Worm (Caenorhabditis elegans): ENCODE results near the gene parg-1.

ce11 chrIV:8697436-8697835 lies 48.6 kb upstream of the parg-1 start, which contains the start of gene ttll-11:
- TF ChIP-seq zag-1 (tag; optimal IDR thresholded peaks at IDR 0.05) (no peak), nhr-12 (tag; optimal IDR thresholded peaks at IDR 0.05) (no peak), skn-1 (tag; optimal IDR thresholded peaks at IDR 0.05) (no peak), ama-1 (optimal IDR thresholded peaks at IDR 0.05) (no peak), unc-62 (GFP tag; optimal IDR thresholded peaks at IDR 0.05) (no peak), lin-11 (tag; optimal IDR thresholded peaks at IDR 0.05) (peak; percentile 1), ztf-4 (tag; optimal IDR thresholded peaks at IDR 0.05) (no peak), F13H6.1 (tag; optimal IDR thresholded peaks at IDR 0.05) (no peak), elt-3 (tag; optimal IDR thresholded peaks at IDR 0.05) (no peak), fos-1 (tag; optimal IDR thresholded peaks at IDR 0.05) (no peak), ceh-82 (tag; optimal IDR thresholded peaks at IDR 0.05) (no peak), blmp-1 (tag; optimal IDR thresholded peaks at IDR 0.05; ENCODE audit: insufficient read depth) (no peak), ztf-11 (tag; optimal IDR thresholded peaks at IDR 0.05) (no peak)
